Worm (Caenorhabditis elegans) whole organism, late embryonic: ENCODE data around the gene C16C8.21.

ENCODE experiments used
- ama-1 ChIP-seq: fragments of 150-350 bp; optimal IDR thresholded peaks from 2 replicates; lab custom pipeline; 2014
- nfya-1 ChIP-seq: sonication (generic microtip); optimal IDR thresholded peaks from 2 replicates; lab custom pipeline; 2017; ENCODE audit warnings: missing genetic modification characterization, mild to moderate bottlenecking, missing compliant biosample characterization, antibody characterized with exemption, moderate library complexity

ce11 chrII:3399212-3399611 is 48.8 kb upstream of the C16C8.21 start, which contains the start of gene nep-9:
- TF ChIP-seq ama-1 (lab: Kevin White, UChicago) (no peak), nfya-1 (tag; lab: Kevin White, UChicago) (no peak)
